Fruit fly (Drosophila melanogaster) S2 (cell line): ENCODE data around the gene cerv.

ENCODE experiments used
- CG8478 ChIP-seq: fragments of >200 bp; optimal IDR thresholded peaks from 2 replicates; lab custom pipeline; 2018
- CTCF ChIP-seq, 2 experiments: fragments of >200 bp; optimal IDR thresholded peaks; 2 replicates each; lab custom pipeline; 2018

The cerv gene

DNA sequence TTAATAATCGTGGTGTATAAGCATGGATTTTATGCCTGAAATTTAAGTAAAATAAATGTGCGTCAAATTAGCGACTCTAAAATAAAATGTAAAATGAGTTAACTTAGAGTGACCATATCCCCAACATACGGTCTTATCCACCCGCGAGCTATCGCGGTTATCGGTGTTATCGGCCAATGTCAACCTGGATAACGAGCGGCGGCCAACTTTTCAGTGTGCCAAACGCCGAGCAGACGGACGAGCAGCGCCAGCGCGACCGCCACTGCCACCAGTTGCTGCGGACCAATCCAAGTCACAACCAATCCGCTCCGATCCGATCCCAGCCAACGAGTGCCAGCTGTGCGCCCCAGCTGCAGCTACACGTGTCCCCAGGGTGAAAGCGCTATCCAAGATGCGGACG lies at the start of gene cerv, which contains the start of gene CG7872:
Gene cerv, minus strand, starts transcription at position 129 of the 400 bp plus-strand sequence.
Gene CG7872, plus strand, starts transcription at position 163 of the 400 bp plus-strand sequence.
- no peak for TF ChIP-seq CG8478 (lab: Kevin White, UChicago)
- TF ChIP-seq CTCF (optimal IDR thresholded peaks at IDR 0.05; lab: Kevin White, UChicago) = peak in 1 of 2 experiments; percentile 2

DNA sequence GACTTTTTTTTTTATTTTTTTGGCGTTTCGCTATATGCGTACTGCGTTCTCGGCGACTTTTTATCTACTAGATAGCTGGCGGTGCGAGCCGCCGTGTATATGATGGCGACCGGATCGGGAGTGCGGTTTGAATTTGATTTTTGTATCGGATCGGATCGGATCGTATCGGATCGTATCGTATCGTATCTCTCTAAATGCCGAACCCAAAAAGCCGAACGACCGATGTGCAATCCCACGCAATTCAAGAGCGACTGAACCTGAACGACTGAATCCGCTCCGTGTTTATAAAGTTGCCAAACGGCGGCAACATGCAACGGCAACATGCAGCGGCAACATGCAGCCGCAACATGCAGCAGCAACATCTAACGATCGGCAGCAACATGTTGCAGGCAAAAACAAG lies 48.3 kb upstream of the cerv start:
- TF ChIP-seq CG8478 (lab: Kevin White, UChicago) = no peak
- no peak for TF ChIP-seq CTCF (optimal IDR thresholded peaks at IDR 0.05; lab: Kevin White, UChicago)

DNA sequence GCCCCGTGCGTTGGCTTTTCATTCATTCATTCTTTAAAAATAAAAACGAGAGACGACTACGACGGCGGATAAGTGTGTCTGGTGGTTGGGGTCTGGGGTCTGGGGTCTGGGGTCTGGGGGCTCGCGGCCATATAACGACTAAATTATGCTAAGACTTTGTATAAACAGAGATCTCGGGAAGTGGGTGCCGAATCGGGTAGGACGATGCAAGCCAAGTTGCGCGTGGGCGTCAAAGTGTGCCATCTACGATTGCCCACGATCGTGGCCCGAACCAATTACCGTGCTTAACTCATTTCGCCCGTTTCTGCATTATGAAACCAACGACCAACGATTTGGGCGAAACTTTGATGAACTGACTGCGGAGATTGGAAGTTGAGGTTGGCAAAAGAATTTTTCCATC lies 45.8 kb upstream of the cerv start:
- TF ChIP-seq CTCF (optimal IDR thresholded peaks at IDR 0.05; lab: Kevin White, UChicago) (no peak), CG8478 (lab: Kevin White, UChicago) (no peak)

DNA sequence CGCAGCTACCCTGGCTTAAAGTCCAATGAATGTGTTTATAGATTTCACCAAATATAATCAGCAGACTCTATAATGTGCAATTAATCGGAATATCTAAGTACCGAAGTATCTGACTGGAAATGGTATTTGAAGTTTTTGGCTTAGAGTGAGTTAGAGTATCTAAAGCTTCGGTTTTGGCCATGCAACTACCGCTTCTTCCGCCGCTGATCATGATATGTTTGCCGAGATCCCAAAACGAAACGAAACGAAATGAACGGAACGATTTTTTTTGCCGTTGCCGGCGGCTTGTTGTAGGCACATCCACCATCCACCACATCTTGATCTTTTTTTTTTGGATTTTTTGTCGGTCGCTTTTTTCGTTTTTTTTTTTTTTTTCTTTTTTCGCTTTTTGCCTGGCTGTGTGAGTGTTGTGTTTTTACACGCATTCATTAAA lies 45.0 kb upstream of the cerv start:
- no peak for TF ChIP-seq CG8478 (lab: Kevin White, UChicago)
- no peak for TF ChIP-seq CTCF (optimal IDR thresholded peaks at IDR 0.05; lab: Kevin White, UChicago)

DNA sequence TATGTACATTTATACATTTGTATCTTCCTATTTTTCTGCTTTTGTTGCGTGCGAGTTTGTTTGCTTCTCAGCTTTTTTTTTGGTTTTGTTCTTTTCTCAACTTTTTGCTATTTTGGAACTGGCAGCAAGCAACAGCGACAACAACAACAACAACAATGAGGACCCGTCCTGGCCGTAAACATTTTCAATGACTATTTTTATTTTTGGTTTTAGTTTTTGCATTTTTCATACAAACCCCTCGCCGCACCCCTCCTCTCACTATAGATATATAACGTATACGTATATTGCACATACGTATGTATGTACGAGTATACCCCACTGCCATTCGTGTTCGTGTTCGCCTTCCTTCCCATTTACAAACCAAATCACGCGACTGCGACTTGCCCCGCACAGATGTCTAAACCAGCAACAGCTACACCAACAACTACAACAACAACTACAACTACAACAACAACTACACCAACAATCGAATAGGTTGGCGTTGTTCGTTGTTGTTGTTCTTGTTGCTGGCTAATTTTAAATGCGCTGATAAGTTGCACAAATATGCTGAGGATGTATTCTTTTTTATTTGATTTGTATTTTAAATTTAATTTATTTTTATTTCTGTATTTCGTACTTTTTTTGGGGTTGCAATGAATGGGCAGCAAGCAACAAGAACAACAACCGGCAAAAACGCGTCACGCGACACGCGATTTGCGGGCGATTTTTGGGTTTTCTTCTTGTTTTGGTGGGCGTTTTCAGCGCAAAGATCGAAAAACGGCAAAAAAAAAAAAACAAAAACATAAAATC lies 42.7 kb upstream of the cerv start:
- no peak for TF ChIP-seq CG8478 (lab: Kevin White, UChicago)
- TF ChIP-seq CTCF (optimal IDR thresholded peaks at IDR 0.05; lab: Kevin White, UChicago) = no peak

DNA sequence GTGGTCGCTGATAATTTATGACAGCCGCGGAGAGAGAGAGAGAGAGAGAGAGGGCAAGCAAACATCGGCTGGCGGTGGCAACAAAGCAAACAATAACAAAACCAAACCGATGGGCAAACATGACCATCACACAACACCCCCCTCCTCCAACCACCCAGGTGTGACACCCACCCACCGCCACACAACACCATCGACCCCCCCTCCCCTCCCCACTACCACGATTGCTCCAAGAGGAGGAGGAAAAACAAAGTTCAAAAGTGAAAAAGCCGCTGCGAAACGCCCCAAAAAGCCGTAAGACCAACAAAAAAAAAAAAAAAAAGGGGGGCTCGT lies 41.6 kb upstream of the cerv start:
- TF ChIP-seq CTCF (optimal IDR thresholded peaks at IDR 0.05; lab: Kevin White, UChicago) (no peak), CG8478 (lab: Kevin White, UChicago) (no peak)

DNA sequence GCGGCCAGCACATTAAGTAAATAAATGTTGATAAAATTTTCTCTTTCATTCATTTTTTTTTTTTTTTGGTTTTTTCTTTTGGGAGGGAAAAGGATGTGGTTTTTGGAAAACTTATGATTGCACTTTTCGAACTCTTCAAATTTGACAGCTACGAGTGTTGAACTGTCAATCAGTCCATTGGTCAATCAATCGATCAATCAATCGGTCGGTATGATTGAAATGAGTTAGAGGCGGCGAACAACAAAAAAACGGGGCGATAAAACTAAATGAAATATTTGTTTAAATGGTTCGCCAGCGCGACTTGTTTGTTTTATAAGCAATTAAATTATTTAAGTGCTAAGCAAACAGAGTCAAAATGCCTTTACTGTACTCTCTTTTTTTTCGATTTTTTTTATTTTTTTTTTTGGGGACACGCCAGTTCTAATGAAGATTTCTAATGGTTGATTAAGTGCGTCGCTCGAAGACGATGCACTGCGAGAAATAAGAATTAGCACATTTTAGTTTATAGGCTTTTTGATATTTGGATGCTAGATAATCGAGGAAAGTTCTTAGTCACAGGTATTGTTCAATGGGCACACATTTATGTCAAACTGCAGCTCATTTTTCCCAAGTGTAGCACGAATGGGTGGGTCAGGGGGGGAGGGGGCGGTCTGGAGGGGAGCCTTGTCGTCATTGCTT lies 41.1 kb upstream of the cerv start:
- TF ChIP-seq CG8478 (lab: Kevin White, UChicago) (no peak), CTCF (optimal IDR thresholded peaks at IDR 0.05; lab: Kevin White, UChicago) (no peak)

DNA sequence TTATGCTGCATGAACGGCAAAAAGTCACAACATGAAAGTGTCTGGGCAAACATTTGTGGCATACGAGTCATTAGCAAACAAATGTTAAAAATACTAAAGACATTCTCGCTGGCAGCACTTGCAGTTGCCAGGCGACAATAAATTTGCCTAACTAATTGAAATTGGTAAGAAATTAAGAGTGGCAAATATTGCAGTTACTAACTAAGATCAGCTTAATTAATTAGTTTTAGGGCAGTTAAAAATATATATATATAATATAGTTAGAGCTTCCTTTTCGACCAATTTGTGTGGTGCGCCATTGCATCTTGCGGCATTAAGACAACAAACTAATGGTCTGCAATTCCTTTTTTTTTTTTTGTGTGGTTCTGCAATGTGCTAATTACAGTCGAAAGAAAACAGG lies 39.9 kb upstream of the cerv start:
- TF ChIP-seq CG8478 (lab: Kevin White, UChicago) (no peak), CTCF (optimal IDR thresholded peaks at IDR 0.05; lab: Kevin White, UChicago) (no peak)

DNA sequence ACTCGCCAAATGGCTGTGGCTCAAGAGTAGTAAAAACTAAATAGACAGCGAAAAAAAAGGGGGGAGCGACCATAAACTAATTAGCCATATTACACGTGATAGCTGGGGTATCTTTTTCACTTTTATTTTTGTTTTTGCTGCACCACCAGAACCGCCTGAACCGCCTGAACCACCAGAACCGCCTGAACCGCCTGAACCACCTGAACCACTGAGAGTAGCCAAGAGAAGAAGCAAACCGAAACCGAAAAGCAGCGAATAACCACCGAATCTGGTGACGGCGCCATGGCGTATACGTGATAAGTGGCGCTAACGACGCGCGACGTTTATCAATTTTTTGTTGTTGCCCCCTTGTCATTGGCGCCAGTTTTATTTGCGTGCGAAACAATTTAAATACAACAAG lies 38.6 kb upstream of the cerv start:
- TF ChIP-seq CTCF (optimal IDR thresholded peaks at IDR 0.05; lab: Kevin White, UChicago) = no peak
- no peak for TF ChIP-seq CG8478 (lab: Kevin White, UChicago)

DNA sequence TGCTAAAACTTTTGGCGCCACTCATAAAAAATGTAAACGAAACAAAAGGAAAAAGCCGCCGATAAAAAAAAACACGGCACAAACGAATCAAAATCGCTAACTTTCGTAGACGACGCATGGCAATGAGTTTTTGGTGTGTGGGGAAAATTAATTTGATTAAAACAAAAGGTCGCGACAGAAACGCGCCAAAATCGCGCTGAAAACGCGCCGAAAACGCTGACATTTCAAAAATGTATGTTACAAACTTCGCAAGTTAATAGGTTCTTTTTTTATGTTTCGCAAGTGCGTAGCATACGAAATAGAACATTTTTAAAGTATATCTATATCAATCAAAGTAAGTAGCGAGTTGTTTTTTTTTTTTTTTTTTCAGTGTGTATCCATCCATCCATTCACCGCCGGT lies 38.0 kb upstream of the cerv start:
- no peak for TF ChIP-seq CG8478 (lab: Kevin White, UChicago)
- TF ChIP-seq CTCF (optimal IDR thresholded peaks at IDR 0.05; lab: Kevin White, UChicago) = no peak

DNA sequence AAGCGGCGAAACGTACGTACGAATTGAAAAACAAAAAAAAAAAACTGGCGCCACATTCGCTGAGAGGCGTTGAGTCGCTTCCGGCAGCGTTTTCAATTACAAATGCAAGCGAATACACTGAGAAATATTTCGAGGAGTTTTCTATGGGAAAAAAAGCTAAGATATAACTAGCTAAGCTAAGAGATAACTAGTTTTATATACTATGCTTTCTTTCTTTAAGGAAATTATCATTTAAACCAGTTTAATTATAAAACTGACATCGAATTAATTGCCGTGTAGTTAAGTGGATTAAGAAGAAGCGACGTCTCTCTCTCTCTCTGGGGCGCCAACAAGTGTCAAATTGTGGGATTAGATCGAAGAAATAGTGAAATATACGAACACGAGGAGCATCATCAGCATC lies 37.5 kb upstream of the cerv start:
- TF ChIP-seq CG8478 (lab: Kevin White, UChicago) = no peak
- no peak for TF ChIP-seq CTCF (optimal IDR thresholded peaks at IDR 0.05; lab: Kevin White, UChicago)

DNA sequence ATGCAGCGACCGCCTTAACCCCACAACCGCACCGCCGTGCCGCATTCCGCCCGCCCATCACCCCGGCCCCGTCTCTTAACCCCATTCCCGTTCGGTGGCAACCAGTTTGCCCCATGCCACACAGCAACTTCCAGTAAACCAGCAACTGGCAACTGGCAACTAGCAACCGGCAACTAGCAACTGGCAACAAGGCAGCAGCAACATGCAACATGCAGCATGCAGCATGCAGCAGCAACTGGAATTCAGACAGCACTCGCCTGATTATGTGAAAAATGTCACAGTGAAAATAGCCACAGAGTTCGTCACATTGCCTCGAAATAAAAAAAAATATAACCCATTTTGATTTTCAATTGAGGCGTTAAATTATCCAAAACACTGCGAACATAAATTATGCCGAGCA lies 33.8 kb upstream of the cerv start:
- TF ChIP-seq CG8478 (lab: Kevin White, UChicago) (no peak), CTCF (optimal IDR thresholded peaks at IDR 0.05; lab: Kevin White, UChicago) (no peak)

DNA sequence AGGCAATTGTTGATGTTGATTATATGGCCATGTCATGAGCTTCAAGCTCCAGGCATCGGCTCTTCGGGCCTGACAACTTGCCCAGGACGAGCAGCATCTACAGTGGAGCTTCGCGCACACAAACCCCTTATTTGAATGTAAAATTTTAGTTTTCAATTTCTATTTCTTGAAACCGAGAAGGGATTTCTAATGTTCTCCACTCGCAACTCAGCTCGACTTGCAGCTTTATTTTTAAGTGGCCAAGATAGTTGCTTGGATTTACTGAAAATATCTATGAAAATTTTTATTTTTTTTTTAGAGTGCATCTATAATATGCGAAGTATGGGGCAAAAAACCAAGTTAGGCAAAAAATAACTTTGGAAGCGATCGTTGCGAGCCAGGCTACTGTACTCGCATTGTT lies 33.0 kb upstream of the cerv start:
- TF ChIP-seq CG8478 (lab: Kevin White, UChicago) (no peak), CTCF (optimal IDR thresholded peaks at IDR 0.05; lab: Kevin White, UChicago) (no peak)

DNA sequence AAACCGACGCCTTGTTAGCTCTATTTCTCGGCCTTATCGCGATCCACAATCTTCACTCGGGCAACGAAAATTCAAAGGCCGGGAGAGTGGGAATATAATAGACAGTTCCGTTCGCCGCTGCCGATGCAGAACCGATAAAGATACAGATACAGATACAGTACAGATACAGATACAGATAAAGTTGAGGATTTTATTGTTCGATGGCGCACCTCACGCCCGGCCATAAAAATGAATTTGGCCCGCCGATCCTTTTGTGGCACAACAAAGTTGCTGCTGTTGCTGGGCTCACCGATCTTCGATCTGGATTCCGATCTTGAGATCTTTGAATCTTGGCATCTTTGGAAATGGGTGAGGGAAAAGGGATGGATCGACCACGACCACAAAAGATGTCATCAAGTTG lies 32.2 kb upstream of the cerv start:
- no peak for TF ChIP-seq CTCF (optimal IDR thresholded peaks at IDR 0.05; lab: Kevin White, UChicago)
- TF ChIP-seq CG8478 (lab: Kevin White, UChicago) = no peak

DNA sequence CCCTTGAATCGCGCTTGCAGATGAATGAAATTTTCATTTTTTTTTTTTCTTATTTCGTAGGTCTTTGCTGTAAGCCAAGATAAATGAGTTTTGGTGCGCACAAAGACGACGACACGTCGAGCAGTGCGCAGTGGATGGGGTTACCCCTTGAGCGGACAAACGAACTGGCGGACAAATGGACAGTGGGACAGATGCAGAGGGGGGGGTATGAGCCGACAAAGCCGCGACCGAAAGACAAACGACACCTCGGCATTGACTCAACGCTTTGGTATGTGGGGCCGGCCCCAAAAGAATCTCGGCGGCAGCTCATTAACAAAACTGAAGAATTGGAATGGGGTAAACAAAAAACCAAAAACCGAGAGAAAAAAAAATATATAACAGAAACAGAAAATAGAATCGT lies 31.4 kb upstream of the cerv start:
- TF ChIP-seq CTCF (optimal IDR thresholded peaks at IDR 0.05; lab: Kevin White, UChicago) (no peak), CG8478 (lab: Kevin White, UChicago) (no peak)
